Worm (Caenorhabditis elegans) whole organism, L1 larva: Measurements from ENCODE around the gene lmtr-3.

Source experiments
- C34B4.2 ChIP-seq: sonication (generic microtip); optimal IDR thresholded peaks from 2 replicates; lab custom pipeline; 2017; ENCODE audit warnings: mild to moderate bottlenecking, missing genetic modification characterization, missing compliant biosample characterization
- ama-1 ChIP-seq: fragments of 150-350 bp; optimal IDR thresholded peaks from 2 replicates; lab custom pipeline; 2014
- ceh-90 ChIP-seq: sonication (generic microtip); optimal IDR thresholded peaks from 2 replicates; lab custom pipeline; 2016; ENCODE audit warnings: missing genetic modification characterization, missing compliant biosample characterization
- fkh-10 ChIP-seq: sonication (generic microtip); optimal IDR thresholded peaks from 2 replicates; lab custom pipeline; 2017; ENCODE audit warnings: missing biosample characterization, missing genetic modification reagents, missing genetic modification characterization
- fos-1 ChIP-seq: fragments of 150-350 bp; optimal IDR thresholded peaks from 2 replicates; lab custom pipeline; 2014; ENCODE audit warnings: missing biosample characterization, missing genetic modification characterization
- lin-39 ChIP-seq: fragments of 150-350 bp; optimal IDR thresholded peaks from 2 replicates; lab custom pipeline; 2014; ENCODE audit warnings: missing biosample characterization, missing genetic modification reagents, missing genetic modification characterization
- mdl-1 ChIP-seq, 2 experiments: fragments of 150-350 bp; optimal IDR thresholded peaks; 2 replicates each; lab custom pipeline; 2014 to 2017; ENCODE audit warnings: missing biosample characterization in 2 of 2, missing genetic modification characterization in 2 of 2, inconsistent platforms in 1 of 2
- nhr-20 ChIP-seq: sonication (generic microtip); optimal IDR thresholded peaks from 2 replicates; lab custom pipeline; 2016; ENCODE audit warnings: mild to moderate bottlenecking, missing genetic modification characterization, missing compliant biosample characterization
- ztf-11 ChIP-seq, 2 experiments: sonication (generic microtip); optimal IDR thresholded peaks; 2 replicates each; lab custom pipeline; 2016 to 2017; ENCODE audit warnings: missing genetic modification characterization in 2 of 2, missing biosample characterization in 1 of 2, missing compliant biosample characterization in 1 of 2

- TF ChIP-seq mdl-1 (tag; optimal IDR thresholded peaks at IDR 0.05; lab: Kevin White, UChicago) (no peak), ama-1 (lab: Kevin White, UChicago) (no peak), lin-39 (tag; lab: Kevin White, UChicago) (no peak), fos-1 (no peak), fkh-10 (GFP tag; lab: Kevin White, UChicago) (no peak), ztf-11 (tag; optimal IDR thresholded peaks at IDR 0.05; lab: Kevin White, UChicago) (no peak), C34B4.2 (tag; lab: Kevin White, UChicago) (no peak), nhr-20 (tag; lab: Kevin White, UChicago) (no peak), ceh-90 (tag; lab: Kevin White, UChicago) (no peak)
Observed at ce11 chrV:11156589-11156988, 32.6 kb downstream of the lmtr-3 start.
